Fruit fly (Drosophila melanogaster) Kc167 (cell line): ENCODE measurements around the gene Kr-h1.

ENCODE experiments used
- Myc ChIP-seq: fragments of >200 bp; optimal IDR thresholded peaks from 2 replicates; lab custom pipeline; 2017; ENCODE audit warnings: missing external identifiers
- Sin3A ChIP-seq: fragments of >200 bp; optimal IDR thresholded peaks from 2 replicates; lab custom pipeline; 2018; ENCODE audit warnings: missing external identifiers
- h ChIP-seq: fragments of >200 bp; optimal IDR thresholded peaks from 3 replicates; lab custom pipeline; 2018; ENCODE audit warnings: missing external identifiers
- insv ChIP-seq: fragments of >200 bp; optimal IDR thresholded peaks from 3 replicates; lab custom pipeline; 2018; ENCODE audit warnings: missing external identifiers
- psq ChIP-seq: fragments of >200 bp; optimal IDR thresholded peaks from 2 replicates; lab custom pipeline; 2017; ENCODE audit warnings: missing external identifiers
- ttk ChIP-seq: sonication (Bioruptor generic); optimal IDR thresholded peaks from 2 replicates; lab custom pipeline; 2017; ENCODE audit warnings: missing external identifiers

DNA sequence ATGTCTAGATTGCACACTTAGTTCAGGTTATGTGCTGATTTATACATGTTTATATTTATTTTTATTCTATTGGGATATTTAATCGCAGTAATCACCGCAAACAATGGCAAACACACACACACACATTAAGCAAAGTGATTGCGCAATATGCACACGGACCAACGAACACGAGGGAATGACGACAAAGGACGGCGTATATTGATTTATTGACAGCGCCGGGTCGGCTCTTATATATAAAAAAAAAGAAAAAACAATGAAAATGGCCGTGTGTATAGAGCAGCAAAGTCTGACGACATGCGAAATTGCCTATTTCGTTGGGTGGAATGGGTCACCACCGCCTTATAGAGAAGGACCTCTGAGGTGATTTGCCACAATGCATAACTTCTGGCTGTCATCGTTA, 28.4 kb downstream of the Kr-h1 start:
- TF ChIP-seq psq (lab: Kevin White, UChicago) = no peak
- TF ChIP-seq h (lab: Kevin White, UChicago) = no peak
- no peak for TF ChIP-seq Myc (lab: Kevin White, UChicago)
- TF ChIP-seq ttk (lab: Kevin White, UChicago) = no peak
- TF ChIP-seq Sin3A (lab: Kevin White, UChicago) = no peak
- TF ChIP-seq insv (lab: Kevin White, UChicago) = no peak
